Worm (Caenorhabditis elegans) whole organism, L4 larva: ENCODE data around the gene VW02B12L.2.
A peak's percentile ranks its signal among the peaks of the same experiment; 100 is the strongest.

Experiments
- F26F4.8 ChIP-seq: fragments of 200-800 bp; sonication (Bioruptor generic); conservative IDR thresholded peaks from 2 replicates; pipeline ENCODE4 v1.3.6; 2022; ENCODE audit warnings: missing genetic modification characterization, missing compliant biosample characterization
- F49E8.2 ChIP-seq: sonication (generic microtip); optimal IDR thresholded peaks from 2 replicates; lab custom pipeline; 2016; ENCODE audit warnings: missing compliant biosample characterization, mild to moderate bottlenecking, missing genetic modification characterization, borderline replicate concordance
- R02D3.7 ChIP-seq: fragments of 150-350 bp; sonication (generic microtip); optimal IDR thresholded peaks from 3 replicates; lab custom pipeline; 2014; ENCODE audit warnings: missing biosample characterization, missing genetic modification characterization
- T20F7.1 ChIP-seq: fragments of 200-800 bp; sonication (Bioruptor generic); optimal IDR thresholded peaks from 2 replicates; lab custom pipeline; 2018; ENCODE audit warnings: mild to moderate bottlenecking, missing genetic modification characterization, missing compliant biosample characterization
- Y48G9A.11 ChIP-seq: fragments of 200-800 bp; sonication (Bioruptor generic); IDR thresholded peaks from 2 replicates; pipeline ENCODE4 v1.3.6; 2022; ENCODE audit warnings: missing genetic modification reagents, missing genetic modification characterization, missing compliant biosample characterization
- Y5F2A.4 ChIP-seq: fragments of 200-800 bp; sonication (Bioruptor generic); optimal IDR thresholded peaks from 2 replicates; lab custom pipeline; 2018; ENCODE audit warnings: mild to moderate bottlenecking, missing genetic modification characterization, missing compliant biosample characterization
- ZK546.5 ChIP-seq, 2 experiments: sonication (generic microtip); optimal IDR thresholded peaks; 2 replicates each; lab custom pipeline; 2017; ENCODE audit warnings: missing biosample characterization in 2 of 2, missing genetic modification characterization in 2 of 2
- aha-1 ChIP-seq: fragments of 150-350 bp; peaks from one replicate; lab custom pipeline; 2014; ENCODE audit warnings: missing biosample characterization, missing genetic modification characterization
- aly-2 ChIP-seq: sonication (generic microtip); optimal IDR thresholded peaks from 2 replicates; lab custom pipeline; 2018; ENCODE audit warnings: missing biosample characterization, missing genetic modification characterization
- ama-1 ChIP-seq: fragments of 150-350 bp; optimal IDR thresholded peaks from 2 replicates; lab custom pipeline; 2014; ENCODE audit warnings: inconsistent platforms, mixed read lengths
- attf-4 ChIP-seq: sonication (generic microtip); optimal IDR thresholded peaks from 3 replicates; lab custom pipeline; 2017; ENCODE audit warnings: missing biosample characterization, missing genetic modification characterization
- daf-16 ChIP-seq, 3 experiments: sonication (generic microtip); optimal IDR thresholded peaks; 2 replicates each; lab custom pipeline; 2016 to 2017; ENCODE audit warnings: missing genetic modification characterization in 3 of 3, missing genetic modification reagents in 3 of 3, mild to moderate bottlenecking in 2 of 3, missing compliant biosample characterization in 2 of 3, missing biosample characterization in 1 of 3, moderate library complexity in 1 of 3
- daf-19 ChIP-seq: fragments of 200-800 bp; sonication (Bioruptor generic); conservative IDR thresholded peaks from 2 replicates; pipeline ENCODE4 v1.3.6; 2022; ENCODE audit warnings: missing genetic modification characterization, missing compliant biosample characterization
- dmd-6 ChIP-seq: fragments of 200-800 bp; sonication (Bioruptor generic); IDR thresholded peaks from 2 replicates; pipeline ENCODE4 v1.3.6; 2022; ENCODE audit warnings: missing genetic modification reagents, missing genetic modification characterization, missing compliant biosample characterization
- duxl-1 ChIP-seq: sonication (generic microtip); optimal IDR thresholded peaks from 2 replicates; lab custom pipeline; 2016; ENCODE audit warnings: mild to moderate bottlenecking, missing genetic modification characterization, moderate library complexity, missing compliant biosample characterization; ENCODE audit not compliant: poor library complexity
- dve-1 ChIP-seq: sonication (generic microtip); optimal IDR thresholded peaks from 2 replicates; lab custom pipeline; 2017; ENCODE audit warnings: antibody characterized with exemption, mild to moderate bottlenecking, missing genetic modification characterization, missing compliant biosample characterization; ENCODE audit not compliant: insufficient read depth
- egl-27 ChIP-seq: sonication (generic microtip); optimal IDR thresholded peaks from 3 replicates; lab custom pipeline; 2017; ENCODE audit warnings: missing biosample characterization, missing genetic modification reagents, missing genetic modification characterization
- fkh-10 ChIP-seq: fragments of 150-350 bp; optimal IDR thresholded peaks from 2 replicates; lab custom pipeline; 2014; ENCODE audit warnings: missing biosample characterization, missing genetic modification reagents, missing genetic modification characterization
- fos-1 ChIP-seq: fragments of 150-350 bp; optimal IDR thresholded peaks from 2 replicates; lab custom pipeline; 2014; ENCODE audit warnings: missing biosample characterization, missing genetic modification characterization
- hif-1 ChIP-seq, 2 experiments: sonication (generic microtip); optimal IDR thresholded peaks; 2 replicates each; lab custom pipeline; 2016 to 2017; ENCODE audit warnings: missing compliant biosample characterization in 2 of 2, missing genetic modification characterization in 2 of 2, missing genetic modification reagents in 2 of 2, missing genotype in 2 of 2, mild to moderate bottlenecking in 1 of 2
- hlh-11 ChIP-seq: fragments of 200-800 bp; sonication (Bioruptor generic); optimal IDR thresholded peaks from 2 replicates; lab custom pipeline; 2018; ENCODE audit warnings: mild to moderate bottlenecking, missing genetic modification characterization, missing compliant biosample characterization
- hlh-30 ChIP-seq: sonication (generic microtip); optimal IDR thresholded peaks from 2 replicates; lab custom pipeline; 2017; ENCODE audit warnings: antibody characterized with exemption, mild to moderate bottlenecking, missing genetic modification characterization, missing compliant biosample characterization; ENCODE audit not compliant: insufficient read depth
- hmg-1.1 ChIP-seq: fragments of 200-800 bp; sonication (Bioruptor generic); IDR thresholded peaks from 2 replicates; pipeline ENCODE4 v1.3.6; 2022; ENCODE audit warnings: missing genetic modification reagents, missing genetic modification characterization, missing compliant biosample characterization
- lin-15B ChIP-seq: fragments of 150-350 bp; sonication (generic microtip); optimal IDR thresholded peaks from 3 replicates; lab custom pipeline; 2014; ENCODE audit warnings: missing biosample characterization, missing genetic modification characterization
- lin-29 ChIP-seq: fragments of 200-800 bp; sonication (Bioruptor generic); IDR thresholded peaks from 2 replicates; pipeline ENCODE4 v1.3.6; 2022; ENCODE audit warnings: missing genetic modification reagents, missing genetic modification characterization, missing compliant biosample characterization
- lir-3 ChIP-seq: sonication (generic microtip); optimal IDR thresholded peaks from 2 replicates; lab custom pipeline; 2016; ENCODE audit warnings: mild to moderate bottlenecking, missing genetic modification characterization, missing compliant biosample characterization
- lsy-2 ChIP-seq, 2 experiments: fragments of 150-350 bp in 1 of 2; sonication (generic microtip) in 1 of 2; optimal IDR thresholded peaks; 2 replicates each; lab custom pipeline; 2014 to 2017; ENCODE audit warnings: missing biosample characterization in 2 of 2, missing genetic modification characterization in 2 of 2
- madf-9 ChIP-seq: fragments of 200-800 bp; sonication (Bioruptor generic); conservative IDR thresholded peaks from 2 replicates; pipeline ENCODE4 v1.3.6; 2022; ENCODE audit warnings: missing genetic modification reagents, missing genetic modification characterization, missing compliant biosample characterization
- mdl-1 ChIP-seq, 2 experiments: fragments of 150-350 bp in 1 of 2; sonication (generic microtip) in 1 of 2; optimal IDR thresholded peaks; 2 replicates each; lab custom pipeline; 2014 to 2017; ENCODE audit warnings: missing biosample characterization in 2 of 2, missing genetic modification characterization in 2 of 2
- mes-2 ChIP-seq: sonication (generic microtip); optimal IDR thresholded peaks from 2 replicates; lab custom pipeline; 2016; ENCODE audit warnings: missing genotype, mild to moderate bottlenecking, missing genetic modification characterization, missing compliant biosample characterization; ENCODE audit not compliant: poor library complexity, severe bottlenecking
- mxl-3 ChIP-seq: fragments of 200-800 bp; sonication (Bioruptor generic); optimal IDR thresholded peaks from 2 replicates; lab custom pipeline; 2018; ENCODE audit warnings: mild to moderate bottlenecking, missing genetic modification characterization, missing compliant biosample characterization
- nhr-10 ChIP-seq: fragments of 150-350 bp; optimal IDR thresholded peaks from 2 replicates; lab custom pipeline; 2014; ENCODE audit warnings: missing biosample characterization, missing genetic modification characterization
- nhr-102 ChIP-seq: sonication (generic microtip); optimal IDR thresholded peaks from 2 replicates; lab custom pipeline; 2016; ENCODE audit warnings: mild to moderate bottlenecking, missing genetic modification characterization, moderate library complexity, missing compliant biosample characterization
- nhr-28 ChIP-seq: fragments of 150-350 bp; optimal IDR thresholded peaks from 2 replicates; lab custom pipeline; 2014; ENCODE audit warnings: missing biosample characterization, missing genetic modification characterization
- nhr-42 ChIP-seq: fragments of 200-800 bp; sonication (Bioruptor generic); IDR thresholded peaks from 2 replicates; pipeline ENCODE4 v1.3.6; 2022; ENCODE audit warnings: missing genetic modification characterization, missing compliant biosample characterization
- nhr-48 ChIP-seq: sonication (generic microtip); optimal IDR thresholded peaks from 2 replicates; lab custom pipeline; 2016; ENCODE audit warnings: mild to moderate bottlenecking, missing genetic modification characterization, missing compliant biosample characterization
- nhr-6 ChIP-seq: fragments of 150-350 bp; optimal IDR thresholded peaks from 2 replicates; lab custom pipeline; 2014; ENCODE audit warnings: missing biosample characterization, missing genetic modification characterization
- nhr-76 ChIP-seq: fragments of 150-350 bp; optimal IDR thresholded peaks from 2 replicates; lab custom pipeline; 2014; ENCODE audit warnings: missing biosample characterization, missing genetic modification characterization
- php-3 ChIP-seq: fragments of 200-800 bp; sonication (Bioruptor generic); IDR thresholded peaks from 2 replicates; pipeline ENCODE4 v1.3.6; 2022; ENCODE audit warnings: missing genetic modification reagents, missing genetic modification characterization, missing compliant biosample characterization
- pqm-1 ChIP-seq: sonication (generic microtip); optimal IDR thresholded peaks from 2 replicates; lab custom pipeline; 2017; ENCODE audit warnings: missing biosample characterization, missing genetic modification characterization
- rbr-2 ChIP-seq: sonication (generic microtip); optimal IDR thresholded peaks from 2 replicates; lab custom pipeline; 2016; ENCODE audit warnings: missing genotype, missing genetic modification characterization, missing compliant biosample characterization
- skn-1 ChIP-seq: fragments of 150-350 bp; optimal IDR thresholded peaks from 2 replicates; lab custom pipeline; 2014; ENCODE audit warnings: missing biosample characterization, missing genetic modification characterization
- tra-1 ChIP-seq: fragments of 200-800 bp; sonication (Bioruptor generic); IDR thresholded peaks from 2 replicates; pipeline ENCODE4 v1.3.6; 2022; ENCODE audit warnings: missing genetic modification reagents, missing genetic modification characterization, missing compliant biosample characterization
- unc-62 ChIP-seq, 3 experiments: fragments of 150-350 bp in 1 of 3; sonication (generic microtip); optimal IDR thresholded peaks in 2 of 3; peaks in 1 of 3; 1 replicate in 1 of 3; 2 replicates in 2 of 3; lab custom pipeline; 2014 to 2017; ENCODE audit warnings: missing biosample characterization in 3 of 3, missing genetic modification characterization in 3 of 3, missing genetic modification reagents in 3 of 3, missing genotype in 1 of 3
- zfp-2 ChIP-seq: sonication (generic microtip); optimal IDR thresholded peaks from 2 replicates; lab custom pipeline; 2016; ENCODE audit warnings: mild to moderate bottlenecking, missing genetic modification characterization, missing compliant biosample characterization
- zfp-3 ChIP-seq: fragments of 200-800 bp; sonication (Bioruptor generic); conservative IDR thresholded peaks from 2 replicates; pipeline ENCODE4 v1.3.6; 2022; ENCODE audit warnings: missing genetic modification reagents, missing genetic modification characterization, missing compliant biosample characterization
- zip-11 ChIP-seq: fragments of 200-800 bp; sonication (Bioruptor generic); IDR thresholded peaks from 2 replicates; pipeline ENCODE4 v1.3.6; 2022; ENCODE audit warnings: missing genetic modification characterization, missing compliant biosample characterization
- zip-2 ChIP-seq: fragments of 150-350 bp; optimal IDR thresholded peaks from 2 replicates; lab custom pipeline; 2014; ENCODE audit warnings: missing biosample characterization, missing genetic modification characterization

VW02B12L.2 gene

DNA sequence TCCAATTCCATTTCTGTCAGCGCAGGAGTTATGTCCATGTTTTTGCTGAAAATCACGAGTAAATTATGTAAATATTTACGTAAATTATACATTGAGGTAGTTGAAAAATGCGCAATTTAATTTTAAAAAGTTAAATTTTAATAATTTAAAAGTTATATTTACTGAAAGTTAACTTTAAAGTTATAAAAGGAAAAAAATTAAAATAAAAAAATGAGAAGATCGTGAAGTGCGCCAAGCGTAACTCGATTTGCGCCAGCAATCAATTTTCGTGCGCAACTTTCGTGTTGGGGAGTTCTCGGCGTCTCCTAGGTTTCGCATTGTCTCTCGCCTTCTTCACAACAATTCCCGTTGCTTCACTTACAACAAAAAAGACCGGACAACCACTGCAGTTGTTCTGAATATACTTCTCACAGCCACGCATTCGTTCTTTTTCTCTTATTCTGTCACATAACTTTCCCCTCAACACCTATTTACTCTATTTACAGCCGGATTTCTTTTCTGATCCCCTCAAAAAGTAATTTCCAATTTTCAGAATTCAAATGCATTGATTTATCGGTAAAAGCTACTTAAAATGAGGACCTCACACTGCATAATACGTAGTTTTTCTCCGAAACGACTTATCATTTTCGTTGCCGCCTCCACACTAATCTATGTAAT, 33.5 kb upstream of the VW02B12L.2 start, which contains the start of the genes metl-1 and W02B12.11 (continued):
- TF ChIP-seq F26F4.8 (no peak), hlh-30 (tag; lab: Kevin White, UChicago) (no peak), lsy-2 (tag; optimal IDR thresholded peaks at IDR 0.05; lab: Kevin White, UChicago) (peak; percentile 52 to 90), lin-15B (tag; lab: Kevin White, UChicago) (no peak), tra-1 (GFP tag; lab: Robert Waterston, UW) (0 out of 2 replicates have a peak, but pooled peaks have one; percentile 45), nhr-102 (tag; lab: Kevin White, UChicago) (peak; percentile 88), ZK546.5 (tag; optimal IDR thresholded peaks at IDR 0.05; lab: Kevin White, UChicago) (no peak), ama-1 (lab: Kevin White, UChicago) (peak; percentile 25), zfp-2 (tag; lab: Kevin White, UChicago) (no peak), zfp-3 (GFP tag; lab: Robert Waterston, UW) (0 out of 2 replicates have a peak, but pooled peaks have one; percentile 44), hmg-1.1 (GFP tag; lab: Robert Waterston, UW) (peak; percentile 87), fos-1 (no peak), daf-16 (GFP tag; optimal IDR thresholded peaks at IDR 0.05; lab: Kevin White, UChicago) (peak in 1 of 2 experiments; percentile 35), daf-16 (tag; optimal IDR thresholded peaks at IDR 0.05; lab: Kevin White, UChicago) (peak; percentile 79), lir-3 (tag; lab: Kevin White, UChicago) (no peak), nhr-6 (tag; lab: Kevin White, UChicago) (peak; percentile 68), rbr-2 (tag; lab: Kevin White, UChicago) (peak; percentile 83), R02D3.7 (no peak), dve-1 (peak; percentile 88), hlh-11 (tag; lab: Kevin White, UChicago) (peak; percentile 83), fkh-10 (GFP tag; lab: Kevin White, UChicago) (no peak), skn-1 (tag; lab: Kevin White, UChicago) (no peak), Y48G9A.11 (GFP tag; lab: Robert Waterston, UW) (peak; percentile 47; the same call in 1 of the 2 replicates), egl-27 (no peak), attf-4 (tag; lab: Kevin White, UChicago) (no peak), duxl-1 (peak; percentile 88), nhr-42 (GFP tag; lab: Robert Waterston, UW) (no peak), madf-9 (peak; percentile 62), lin-29 (GFP tag; lab: Robert Waterston, UW) (peak; percentile 71; the same call in 1 of the 2 replicates), mes-2 (tag; lab: Kevin White, UChicago) (peak; percentile 93), zip-2 (peak; percentile 6), F49E8.2 (peak; percentile 40), zip-11 (no peak), aly-2 (no peak), daf-19 (GFP tag; lab: Robert Waterston, UW) (no peak)

DNA sequence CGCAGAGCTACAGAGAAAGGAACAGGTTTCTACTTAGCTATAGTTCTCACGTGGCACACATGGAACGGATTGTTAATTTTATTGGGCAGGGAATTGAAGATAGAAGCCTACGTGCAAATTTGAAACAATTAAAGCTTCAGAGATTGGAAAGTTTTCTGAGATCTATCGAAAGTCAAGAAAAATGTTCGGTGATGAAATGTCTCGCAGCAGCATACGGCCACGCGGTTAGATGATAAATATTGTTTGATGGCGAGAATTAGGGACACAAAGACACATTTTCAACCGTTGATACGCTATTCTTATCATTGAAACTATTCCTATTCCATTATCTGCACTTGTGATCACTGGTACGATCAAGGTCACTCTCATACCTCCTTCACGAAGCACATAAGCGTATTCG, 32.4 kb upstream of the VW02B12L.2 start:
- TF ChIP-seq mdl-1 (tag; optimal IDR thresholded peaks at IDR 0.05; lab: Kevin White, UChicago), result peak; percentile 14 to 83
- TF ChIP-seq nhr-28 (tag; lab: Kevin White, UChicago), result peak; percentile 91
- no peak for TF ChIP-seq Y5F2A.4 (GFP tag; lab: Kevin White, UChicago)
- peak; percentile 58 to 92 for TF ChIP-seq hif-1 (tag; optimal IDR thresholded peaks at IDR 0.05; lab: Kevin White, UChicago)
- TF ChIP-seq mxl-3, result peak; percentile 98
- peak; percentile 25 for TF ChIP-seq T20F7.1 (GFP tag; lab: Kevin White, UChicago)
- peak; percentile 33 for TF ChIP-seq nhr-10
- TF ChIP-seq lsy-2 (tag; optimal IDR thresholded peaks at IDR 0.05; lab: Kevin White, UChicago), result peak in 1 of 2 experiments; percentile 56
- TF ChIP-seq zip-2, result no peak
- peak; percentile 71 for TF ChIP-seq hlh-30 (tag; lab: Kevin White, UChicago)
- peak; percentile 85 for TF ChIP-seq dmd-6
- peak; percentile 64 for TF ChIP-seq dve-1
- peak; percentile 79 for TF ChIP-seq hlh-11 (tag; lab: Kevin White, UChicago)
- TF ChIP-seq daf-16 (GFP tag; optimal IDR thresholded peaks at IDR 0.05; lab: Kevin White, UChicago), result no peak
- peak; percentile 37 for TF ChIP-seq daf-16 (tag; optimal IDR thresholded peaks at IDR 0.05; lab: Kevin White, UChicago)
- TF ChIP-seq nhr-48 (tag; lab: Kevin White, UChicago), result peak; percentile 55
- no peak for TF ChIP-seq duxl-1
- TF ChIP-seq nhr-76, result no peak
- TF ChIP-seq pqm-1 (tag; lab: Kevin White, UChicago), result peak; percentile 71
- TF ChIP-seq php-3 (GFP tag; lab: Robert Waterston, UW), result 0 out of 2 replicates have a peak, but pooled peaks have one; percentile 10
- TF ChIP-seq unc-62 (GFP tag; optimal IDR thresholded peaks at IDR 0.05 in 1 of 2; lab: Kevin White, UChicago), result no peak
- TF ChIP-seq unc-62 (tag; optimal IDR thresholded peaks at IDR 0.05; lab: Kevin White, UChicago), result no peak
- TF ChIP-seq aha-1 (tag; lab: Kevin White, UChicago), result peak; percentile 99
